Fruit fly (Drosophila melanogaster) whole organism, prepupa: Measurements from ENCODE around the gene CG2926.
A peak's percentile ranks its signal among the peaks of the same experiment; 100 is the strongest.

ENCODE experiments used
- CG10669 ChIP-seq: fragments of 200-800 bp; sonication (Bioruptor generic); optimal IDR thresholded peaks from 3 replicates; lab custom pipeline; 2018; ENCODE audit warnings: missing biosample characterization, mild to moderate bottlenecking, missing genetic modification characterization, moderate library complexity
- CG11294 ChIP-seq: fragments of 200-800 bp; sonication (Bioruptor generic); IDR thresholded peaks from 2 replicates; pipeline ENCODE4 v1.3.6; 2022; ENCODE audit warnings: missing biosample characterization, missing genetic modification characterization
- CG11762 ChIP-seq: fragments of 200-800 bp; sonication (Bioruptor generic); optimal IDR thresholded peaks from 3 replicates; lab custom pipeline; 2016; ENCODE audit warnings: missing biosample characterization, missing genetic modification characterization; ENCODE audit not compliant: insufficient read depth
- CG11902 ChIP-seq: fragments of 200-800 bp; sonication (Bioruptor generic); optimal IDR thresholded peaks from 3 replicates; lab custom pipeline; 2016; ENCODE audit warnings: missing biosample characterization, missing genetic modification characterization
- CG16779 ChIP-seq: fragments of 200-800 bp; sonication (Bioruptor generic); optimal IDR thresholded peaks from 3 replicates; lab custom pipeline; 2017; ENCODE audit warnings: missing biosample characterization, mild to moderate bottlenecking, missing genetic modification characterization
- CG3032 ChIP-seq: fragments of 200-800 bp; optimal IDR thresholded peaks from 2 replicates; lab custom pipeline; 2019; ENCODE audit warnings: missing biosample characterization, mild to moderate bottlenecking, missing genetic modification characterization, moderate library complexity
- CG31627 ChIP-seq: fragments of 200-800 bp; sonication (Bioruptor generic); optimal IDR thresholded peaks from 3 replicates; lab custom pipeline; 2016; ENCODE audit warnings: missing biosample characterization, missing genetic modification characterization
- CG32006 ChIP-seq: fragments of 200-800 bp; sonication (Bioruptor generic); optimal IDR thresholded peaks from 3 replicates; lab custom pipeline; 2017; ENCODE audit warnings: missing biosample characterization, mild to moderate bottlenecking, missing genetic modification characterization
- CG34406 ChIP-seq: fragments of 200-800 bp; sonication (Bioruptor generic); optimal IDR thresholded peaks from 3 replicates; lab custom pipeline; 2016; ENCODE audit warnings: missing biosample characterization, missing genetic modification characterization
- CG4318 ChIP-seq: fragments of 200-800 bp; sonication (Bioruptor generic); optimal IDR thresholded peaks from 3 replicates; lab custom pipeline; 2017; ENCODE audit warnings: missing biosample characterization, mild to moderate bottlenecking, missing genetic modification characterization
- CG6163 ChIP-seq: fragments of 200-800 bp; sonication (Bioruptor generic); IDR thresholded peaks from 3 replicates; pipeline ENCODE4 v1.3.6; 2022; ENCODE audit warnings: missing biosample characterization, missing genetic modification characterization
- CG6276 ChIP-seq: fragments of 200-800 bp; sonication (Bioruptor generic); optimal IDR thresholded peaks from 2 replicates; lab custom pipeline; 2017; ENCODE audit warnings: missing biosample characterization, mild to moderate bottlenecking, missing genetic modification characterization
- CG6792 ChIP-seq: fragments of 200-800 bp; sonication (Bioruptor generic); optimal IDR thresholded peaks from 3 replicates; lab custom pipeline; 2016; ENCODE audit warnings: missing biosample characterization, missing genetic modification characterization
- CG6808 ChIP-seq: fragments of 200-800 bp; sonication (Bioruptor generic); optimal IDR thresholded peaks from 3 replicates; lab custom pipeline; 2017; ENCODE audit warnings: missing biosample characterization, missing genetic modification characterization, mild to moderate bottlenecking, moderate library complexity, missing genetic modification reagents
- CG6854 ChIP-seq: fragments of 200-800 bp; sonication (Bioruptor generic); optimal IDR thresholded peaks from 2 replicates; lab custom pipeline; 2017; ENCODE audit warnings: missing biosample characterization, mild to moderate bottlenecking, missing genetic modification characterization
- CG7368 ChIP-seq: fragments of 200-800 bp; sonication (Bioruptor generic); optimal IDR thresholded peaks from 3 replicates; lab custom pipeline; 2016; ENCODE audit warnings: missing biosample characterization, missing genetic modification characterization
- CG8119 ChIP-seq: fragments of 200-800 bp; sonication (Bioruptor generic); IDR thresholded peaks from 3 replicates; pipeline ENCODE4 v1.3.6; 2022; ENCODE audit warnings: missing biosample characterization, missing genetic modification characterization
- CG8319 ChIP-seq: fragments of 200-800 bp; sonication (Bioruptor generic); optimal IDR thresholded peaks from 3 replicates; lab custom pipeline; 2016; ENCODE audit warnings: missing biosample characterization, missing genetic modification characterization
- CG8632 ChIP-seq: fragments of 200-800 bp; sonication (Bioruptor generic); optimal IDR thresholded peaks from 3 replicates; lab custom pipeline; 2016; ENCODE audit warnings: missing biosample characterization, missing genetic modification characterization
- CG9139 ChIP-seq: fragments of 200-800 bp; sonication (Bioruptor generic); optimal IDR thresholded peaks from 3 replicates; lab custom pipeline; 2017; ENCODE audit warnings: missing biosample characterization, mild to moderate bottlenecking, missing genetic modification characterization
- Eip75B ChIP-seq: fragments of 200-800 bp; sonication (Bioruptor generic); optimal IDR thresholded peaks from 3 replicates; lab custom pipeline; 2016; ENCODE audit warnings: missing biosample characterization, missing genetic modification characterization
- Eip78C ChIP-seq: fragments of 200-800 bp; sonication (Bioruptor generic); peaks from one replicate; lab custom pipeline; 2016; ENCODE audit warnings: missing biosample characterization, missing genetic modification characterization
- Eip93F ChIP-seq: fragments of 200-800 bp; sonication (Bioruptor generic); optimal IDR thresholded peaks from 2 replicates; lab custom pipeline; 2016; ENCODE audit warnings: missing biosample characterization, mild to moderate bottlenecking, missing genetic modification characterization
- Ets21C ChIP-seq: fragments of 200-800 bp; sonication (Bioruptor generic); optimal IDR thresholded peaks from 3 replicates; lab custom pipeline; 2016; ENCODE audit warnings: missing biosample characterization, missing genetic modification characterization
- Ets96B ChIP-seq: fragments of 200-800 bp; optimal IDR thresholded peaks from 2 replicates; lab custom pipeline; 2019; ENCODE audit warnings: missing biosample characterization, mild to moderate bottlenecking, missing genetic modification characterization, moderate library complexity
- Gug ChIP-seq: fragments of 200-800 bp; sonication (Bioruptor generic); IDR thresholded peaks from 2 replicates; pipeline ENCODE4 v1.3.6; 2022; ENCODE audit warnings: missing biosample characterization, missing genetic modification characterization
- Hr38 ChIP-seq: sonication (Bioruptor generic); optimal IDR thresholded peaks from 2 replicates; lab custom pipeline; 2016; ENCODE audit warnings: missing biosample characterization, missing genetic modification characterization
- Hr39 ChIP-seq: fragments of 200-800 bp; sonication (Bioruptor generic); optimal IDR thresholded peaks from 2 replicates; lab custom pipeline; 2016; ENCODE audit warnings: missing biosample characterization, missing genetic modification characterization
- Lpt ChIP-seq: fragments of 200-800 bp; sonication (Bioruptor generic); optimal IDR thresholded peaks from 3 replicates; lab custom pipeline; 2016; ENCODE audit warnings: missing biosample characterization, missing genetic modification characterization
- OdsH ChIP-seq: fragments of 200-800 bp; sonication (Bioruptor generic); optimal IDR thresholded peaks from 3 replicates; lab custom pipeline; 2016; ENCODE audit warnings: missing biosample characterization, missing genetic modification characterization
- Smox ChIP-seq: fragments of 200-800 bp; sonication (Bioruptor generic); optimal IDR thresholded peaks from 3 replicates; lab custom pipeline; 2016; ENCODE audit warnings: missing biosample characterization, missing genetic modification characterization
- Sox14 ChIP-seq: fragments of 200-800 bp; sonication (Bioruptor generic); optimal IDR thresholded peaks from 3 replicates; lab custom pipeline; 2016; ENCODE audit warnings: missing biosample characterization, missing genetic modification characterization
- Sox15 ChIP-seq: fragments of 200-800 bp; sonication (Bioruptor generic); optimal IDR thresholded peaks from 3 replicates; lab custom pipeline; 2016; ENCODE audit warnings: missing biosample characterization, missing genetic modification characterization
- achi ChIP-seq: fragments of 200-800 bp; sonication (Bioruptor generic); optimal IDR thresholded peaks from 3 replicates; lab custom pipeline; 2016; ENCODE audit warnings: missing biosample characterization, missing genetic modification characterization
- cyc ChIP-seq: fragments of 200-800 bp; sonication (Bioruptor generic); optimal IDR thresholded peaks from 3 replicates; lab custom pipeline; 2016; ENCODE audit warnings: missing biosample characterization, missing genetic modification characterization
- dac ChIP-seq: fragments of 200-800 bp; sonication (Bioruptor generic); optimal IDR thresholded peaks from 2 replicates; lab custom pipeline; 2017; ENCODE audit warnings: missing biosample characterization, mild to moderate bottlenecking, missing genetic modification characterization
- esn ChIP-seq: fragments of 200-800 bp; sonication (Bioruptor generic); optimal IDR thresholded peaks from 2 replicates; lab custom pipeline; 2016; ENCODE audit warnings: missing biosample characterization, mild to moderate bottlenecking, missing genetic modification characterization, moderate library complexity
- fd59A ChIP-seq: fragments of 200-800 bp; sonication (Bioruptor generic); optimal IDR thresholded peaks from 2 replicates; lab custom pipeline; 2017; ENCODE audit warnings: missing biosample characterization, mild to moderate bottlenecking, missing genetic modification characterization, missing genetic modification reagents
- fd85E ChIP-seq: fragments of 200-800 bp; sonication (Bioruptor generic); optimal IDR thresholded peaks from 3 replicates; lab custom pipeline; 2016; ENCODE audit warnings: missing biosample characterization, missing genetic modification characterization
- fkh ChIP-seq: fragments of 200-800 bp; sonication (Bioruptor generic); optimal IDR thresholded peaks from 3 replicates; lab custom pipeline; 2017; ENCODE audit warnings: missing biosample characterization, mild to moderate bottlenecking, missing genetic modification characterization, moderate library complexity
- lz ChIP-seq: fragments of 200-800 bp; sonication (Bioruptor generic); optimal IDR thresholded peaks from 3 replicates; lab custom pipeline; 2016; ENCODE audit warnings: missing biosample characterization, missing genetic modification characterization
- net ChIP-seq: fragments of 200-800 bp; sonication (Bioruptor generic); optimal IDR thresholded peaks from 3 replicates; lab custom pipeline; 2016; ENCODE audit warnings: missing biosample characterization, missing genetic modification characterization
- pdm3 ChIP-seq: fragments of 200-800 bp; sonication (Bioruptor generic); optimal IDR thresholded peaks from 3 replicates; lab custom pipeline; 2016; ENCODE audit warnings: missing biosample characterization, missing genetic modification characterization
- salr ChIP-seq, 2 experiments: fragments of 200-800 bp; sonication (Bioruptor generic); optimal IDR thresholded peaks; 3 replicates each; lab custom pipeline; 2016 to 2018; ENCODE audit warnings: missing biosample characterization in 2 of 2, missing genetic modification characterization in 2 of 2, mild to moderate bottlenecking in 1 of 2
- spab ChIP-seq: fragments of 200-800 bp; sonication (Bioruptor generic); optimal IDR thresholded peaks from 2 replicates; lab custom pipeline; 2017; ENCODE audit warnings: missing biosample characterization, mild to moderate bottlenecking, missing genetic modification characterization, missing genetic modification reagents
- ss ChIP-seq, 2 experiments: fragments of 200-800 bp; sonication (Bioruptor generic); optimal IDR thresholded peaks; 2 replicates in 1 of 2; 3 replicates in 1 of 2; lab custom pipeline; 2017 to 2018; ENCODE audit warnings: mild to moderate bottlenecking in 2 of 2, missing biosample characterization in 2 of 2, missing genetic modification characterization in 2 of 2, moderate library complexity in 1 of 2
- svp ChIP-seq: fragments of 200-800 bp; sonication (Bioruptor generic); peaks from one replicate; lab custom pipeline; 2016; ENCODE audit warnings: missing biosample characterization, missing genetic modification characterization
- topi ChIP-seq: fragments of 200-800 bp; sonication (Bioruptor generic); optimal IDR thresholded peaks from 3 replicates; lab custom pipeline; 2016; ENCODE audit warnings: missing biosample characterization, missing genetic modification characterization
- vri ChIP-seq: fragments of 200-800 bp; sonication (Bioruptor generic); optimal IDR thresholded peaks from 3 replicates; lab custom pipeline; 2016; ENCODE audit warnings: missing biosample characterization, mild to moderate bottlenecking, missing genetic modification characterization

Gene CG2926

DNA sequence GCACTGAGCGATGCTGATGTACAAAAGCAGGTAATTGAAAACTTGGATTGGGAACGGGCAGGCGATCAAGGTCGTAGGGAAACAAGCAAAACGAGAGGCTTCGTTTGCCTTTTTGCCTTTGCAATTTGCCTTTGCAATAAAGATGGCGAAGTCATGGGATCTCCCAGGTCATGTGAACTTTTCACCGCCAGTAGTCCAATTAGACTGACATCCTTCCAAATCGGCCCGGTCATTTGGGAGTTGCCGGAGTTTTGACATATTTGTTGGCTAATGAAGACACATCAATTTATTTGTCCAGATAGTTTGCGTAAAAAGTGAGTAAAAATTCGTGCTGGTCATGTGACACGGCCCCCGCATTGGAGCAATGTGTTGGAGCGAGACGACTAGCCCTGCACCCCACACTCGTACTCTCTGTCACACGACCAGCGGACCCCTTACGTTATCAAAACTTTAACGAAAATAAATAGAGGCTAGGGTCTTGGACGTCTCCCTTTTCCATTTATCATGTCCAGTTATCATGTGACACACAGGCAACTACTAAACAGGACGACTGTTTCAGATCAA, 3.9 kb upstream of the CG2926 start:
- TF ChIP-seq fkh (peak; percentile 53), svp (GFP tag; lab: Kevin White, UChicago) (peak; percentile 93), lz (GFP tag; lab: Kevin White, UChicago) (no peak), Eip78C (GFP tag; lab: Kevin White, UChicago) (peak; percentile 52), CG10669 (GFP tag; lab: Kevin White, UChicago) (no peak)

DNA sequence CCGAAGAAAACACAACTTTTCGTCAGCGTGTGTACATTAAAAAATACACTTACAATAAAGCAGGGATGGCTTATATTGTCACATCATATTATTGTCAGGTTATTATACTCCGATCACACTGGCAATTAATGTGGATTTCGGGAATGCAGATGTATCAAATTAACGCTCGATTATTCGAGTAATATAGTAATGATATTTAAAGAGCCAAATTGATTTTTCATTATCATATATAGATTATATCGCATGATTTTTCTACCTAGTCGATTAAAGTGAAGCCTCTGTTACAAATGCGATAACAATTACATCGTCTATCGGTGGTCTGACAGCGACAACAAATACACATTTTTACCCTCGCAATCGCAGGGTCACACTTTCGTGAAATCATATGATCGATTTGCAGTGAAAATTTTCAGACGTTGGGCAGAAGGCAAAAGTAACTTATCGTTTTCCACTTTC, 3.2 kb upstream of the CG2926 start, which contains the start of the genes noi and Vha26:
TSS of gene noi (minus strand) at position 62 of the 456 bp plus-strand sequence.
TSS of gene Vha26 (plus strand) at position 366 of the 456 bp plus-strand sequence.
- TF ChIP-seq pdm3 (GFP tag; lab: Kevin White, UChicago) (no peak), CG6808 (GFP tag; lab: Kevin White, UChicago) (no peak), salr (GFP tag; optimal IDR thresholded peaks at IDR 0.05; lab: Kevin White, UChicago) (no peak), CG8319 (GFP tag; lab: Kevin White, UChicago) (no peak), esn (peak; percentile 11), dac (GFP tag; lab: Kevin White, UChicago) (no peak), vri (GFP tag; lab: Kevin White, UChicago) (no peak), CG11294 (GFP tag; lab: Robert Waterston, UW) (no peak), Sox14 (GFP tag; lab: Kevin White, UChicago) (no peak), ss (GFP tag; optimal IDR thresholded peaks at IDR 0.05; lab: Kevin White, UChicago) (no peak), svp (GFP tag; lab: Kevin White, UChicago) (no peak), Sox15 (GFP tag; lab: Kevin White, UChicago) (peak; percentile 2), CG11762 (GFP tag; lab: Kevin White, UChicago) (no peak), cyc (GFP tag; lab: Kevin White, UChicago) (peak; percentile 37), Smox (GFP tag; lab: Kevin White, UChicago) (no peak), CG8119 (GFP tag; lab: Robert Waterston, UW) (no peak), OdsH (GFP tag; lab: Kevin White, UChicago) (no peak), CG34406 (GFP tag; lab: Kevin White, UChicago) (no peak), Lpt (GFP tag; lab: Kevin White, UChicago) (no peak), fd59A (GFP tag; lab: Kevin White, UChicago) (no peak), CG6792 (GFP tag; lab: Kevin White, UChicago) (no peak), CG9139 (GFP tag; lab: Kevin White, UChicago) (no peak), CG3032 (tag; lab: Kevin White, UChicago) (peak; percentile 58), topi (GFP tag; lab: Kevin White, UChicago) (peak; percentile 20), Ets96B (peak; percentile 7), CG6163 (GFP tag; lab: Robert Waterston, UW) (no peak), CG31627 (GFP tag; lab: Kevin White, UChicago) (peak; percentile 49), CG11902 (GFP tag; lab: Kevin White, UChicago) (no peak), Hr38 (GFP tag; lab: Kevin White, UChicago) (no peak), CG32006 (GFP tag; lab: Kevin White, UChicago) (no peak), Eip93F (GFP tag; lab: Kevin White, UChicago) (no peak), net (GFP tag; lab: Kevin White, UChicago) (no peak), spab (GFP tag; lab: Kevin White, UChicago) (no peak), achi (GFP tag; lab: Kevin White, UChicago) (peak; percentile 95), CG4318 (no peak), CG7368 (GFP tag; lab: Kevin White, UChicago) (no peak), Ets21C (GFP tag; lab: Kevin White, UChicago) (no peak), Gug (GFP tag; lab: Robert Waterston, UW) (no peak), CG10669 (GFP tag; lab: Kevin White, UChicago) (no peak), CG8632 (no peak), Hr39 (GFP tag; lab: Kevin White, UChicago) (no peak), lz (GFP tag; lab: Kevin White, UChicago) (peak; percentile 26), CG6854 (GFP tag; lab: Kevin White, UChicago) (peak; percentile 10), CG6276 (GFP tag; lab: Kevin White, UChicago) (no peak), Eip78C (GFP tag; lab: Kevin White, UChicago) (peak; percentile 61), Eip75B (GFP tag; lab: Kevin White, UChicago) (no peak), CG16779 (tag; lab: Kevin White, UChicago) (no peak), fd85E (no peak), fkh (peak; percentile 92)
